Worm (Caenorhabditis elegans): ENCODE results near the gene rpl-39.

ce11 chrV:7761906-7762305, 14.0 kb downstream of the rpl-39 start:
- TF ChIP-seq W03F9.2 (tag; optimal IDR thresholded peaks at IDR 0.05), result no peak
- TF ChIP-seq him-1 (tag; optimal IDR thresholded peaks at IDR 0.05), result no peak
- TF ChIP-seq dao-5 (tag; optimal IDR thresholded peaks at IDR 0.05), result no peak

Data from whole organism, L4/young adult.